Worm (Caenorhabditis elegans): ENCODE data around the gene lbp-8.

ce11 chrV:13909400-13909799 lies 18.8 kb downstream of the lbp-8 start, which contains the start of gene C06B3.7:
- TF ChIP-seq nhr-90 (tag; optimal IDR thresholded peaks at IDR 0.05) (no peak), sea-2 (GFP tag; IDR thresholded peaks at IDR 0.05) (no peak), snpc-1.3 (tag; optimal IDR thresholded peaks at IDR 0.05; ENCODE audit: insufficient read depth) (no peak), snpc-3.4 (tag; optimal IDR thresholded peaks at IDR 0.05) (no peak), bed-2 (GFP tag; IDR thresholded peaks at IDR 0.05) (no peak), ztf-3 (GFP tag; optimal IDR thresholded peaks at IDR 0.05) (no peak), mxl-1 (tag; optimal IDR thresholded peaks at IDR 0.05) (no peak), dox-1 (GFP tag; IDR thresholded peaks at IDR 0.05) (no peak)
